Fruit fly (Drosophila melanogaster): Measurements from ENCODE around the gene dco.

Gene dco

dm6 chr3R:31060708-31061625, at the start of gene dco (continued):
- TF ChIP-seq CG14014 (GFP tag; IDR thresholded peaks at IDR 0.05) (peak; percentile 74), btn (GFP tag; optimal IDR thresholded peaks at IDR 0.05) (peak; percentile 39), CG17328 (GFP tag; IDR thresholded peaks at IDR 0.05) (peak; percentile 69), zen2 (GFP tag; IDR thresholded peaks at IDR 0.05; ENCODE audit: partially characterized antibody) (no peak), pita (GFP tag; optimal IDR thresholded peaks at IDR 0.05) (peak; percentile 22), ttk (GFP tag; IDR thresholded peaks at IDR 0.05) (peak; percentile 77; the same call in 1 of the 2 replicates), CG34224 (GFP tag; IDR thresholded peaks at IDR 0.05; ENCODE audit: partially characterized antibody) (no peak), CG17568 (GFP tag; optimal IDR thresholded peaks at IDR 0.05) (no peak), croc (GFP tag; conservative IDR thresholded peaks at IDR 0.05) (peak; percentile 54; the same call in 2 of the 3 replicates), vnd (GFP tag; IDR thresholded peaks at IDR 0.05; ENCODE audit: partially characterized antibody) (no peak), nerfin-2 (GFP tag; IDR thresholded peaks at IDR 0.05; ENCODE audit: partially characterized antibody) (0 out of 2 replicates have a peak, but pooled peaks have one; percentile 27), Sox100B (GFP tag; optimal IDR thresholded peaks at IDR 0.05) (no peak), chif (GFP tag; optimal IDR thresholded peaks at IDR 0.05) (peak; percentile 76 to 86), knrl (GFP tag; IDR thresholded peaks at IDR 0.05; ENCODE audit: partially characterized antibody) (peak; percentile 22; the same call in 1 of the 3 replicates), hkb (optimal IDR thresholded peaks at IDR 0.05) (peak; percentile 90), hkb (GFP tag; IDR thresholded peaks at IDR 0.05) (peak; percentile 64), CG2199 (GFP tag; IDR thresholded peaks at IDR 0.05) (peak; percentile 90), Hey (tag; optimal IDR thresholded peaks at IDR 0.05) (no peak), h (optimal IDR thresholded peaks at IDR 0.05) (no peak), Hr78 (GFP tag; optimal IDR thresholded peaks at IDR 0.05) (no peak), CG15011 (GFP tag; optimal IDR thresholded peaks at IDR 0.05) (no peak), Kr (GFP tag; optimal IDR thresholded peaks at IDR 0.05) (no peak), CG5245 (GFP tag; optimal IDR thresholded peaks at IDR 0.05) (peak; percentile 94), sc (optimal IDR thresholded peaks at IDR 0.05) (no peak), sc (GFP tag; optimal IDR thresholded peaks at IDR 0.05) (no peak), CG12659 (GFP tag; optimal IDR thresholded peaks at IDR 0.05) (peak; percentile 58), trh (GFP tag; optimal IDR thresholded peaks at IDR 0.05) (peak; percentile 24), Stat92E (GFP tag; optimal IDR thresholded peaks at IDR 0.05) (peak in 1 of 3 experiments; percentile 55), YL-1 (GFP tag; optimal IDR thresholded peaks at IDR 0.05) (peak; percentile 89), CG31388 (GFP tag; optimal IDR thresholded peaks at IDR 0.05) (peak; percentile 42), Neu2 (GFP tag; optimal IDR thresholded peaks at IDR 0.05; ENCODE audit: borderline replicate concordance) (peak; percentile 25), CG3163 (GFP tag; optimal IDR thresholded peaks at IDR 0.05) (peak; percentile 4), B-H2 (GFP tag; optimal IDR thresholded peaks at IDR 0.05) (peak; percentile 63), CG11456 (GFP tag; IDR thresholded peaks at IDR 0.05) (peak; percentile 99), usp (GFP tag; optimal IDR thresholded peaks at IDR 0.05) (no peak), CG1832 (GFP tag; optimal IDR thresholded peaks at IDR 0.05) (peak; percentile 90), ATbp (GFP tag; optimal IDR thresholded peaks at IDR 0.05) (no peak), CG8290 (GFP tag; optimal IDR thresholded peaks at IDR 0.05) (peak; percentile 77), CG8290 (tag; optimal IDR thresholded peaks at IDR 0.05) (peak in 1 of 2 experiments; percentile 76), CG1233 (GFP tag; optimal IDR thresholded peaks at IDR 0.05) (peak; percentile 32), CG34376 (GFP tag; optimal IDR thresholded peaks at IDR 0.05) (no peak), CTCF (GFP tag; optimal IDR thresholded peaks at IDR 0.05) (peak; percentile 100), CG1024 (GFP tag; IDR thresholded peaks at IDR 0.05) (peak; percentile 75), tna (GFP tag; IDR thresholded peaks at IDR 0.05; ENCODE audit: partially characterized antibody) (peak; percentile 6; the same call in 1 of the 2 replicates), Ravus (GFP tag; IDR thresholded peaks at IDR 0.05) (no peak; the same call in 1 of the 2 replicates), CHES-1-like (GFP tag; optimal IDR thresholded peaks at IDR 0.05) (no peak), luna (GFP tag; optimal IDR thresholded peaks at IDR 0.05) (peak; percentile 26), salm (tag; optimal IDR thresholded peaks at IDR 0.05) (no peak), CG14441 (GFP tag; IDR thresholded peaks at IDR 0.05) (peak; percentile 85)
